Worm (Caenorhabditis elegans) whole organism, midembryonic: ENCODE measurements around the gene ZK287.4.

ENCODE experiments used
- T22C8.4 ChIP-seq: fragments of 200-800 bp; sonication (Bioruptor generic); IDR thresholded peaks from 2 replicates; pipeline ENCODE4 v1.3.6; 2022; ENCODE audit warnings: missing genetic modification characterization, missing compliant biosample characterization
- cog-1 ChIP-seq: sonication (generic microtip); optimal IDR thresholded peaks from 2 replicates; lab custom pipeline; 2016; ENCODE audit warnings: missing genetic modification characterization, missing compliant biosample characterization
- flt-1 ChIP-seq: fragments of 200-800 bp; sonication (Bioruptor generic); IDR thresholded peaks from 2 replicates; pipeline ENCODE4 v1.3.6; 2022; ENCODE audit warnings: missing genetic modification characterization, missing compliant biosample characterization
- klf-2 ChIP-seq: fragments of 200-800 bp; sonication (Bioruptor generic); conservative IDR thresholded peaks from 2 replicates; pipeline ENCODE4 v1.3.6; 2022; ENCODE audit warnings: missing genetic modification reagents, missing genetic modification characterization, missing compliant biosample characterization
- med-1 ChIP-seq: sonication (generic microtip); optimal IDR thresholded peaks from 2 replicates; lab custom pipeline; 2017; ENCODE audit warnings: missing genetic modification characterization, mild to moderate bottlenecking, missing compliant biosample characterization, antibody characterized with exemption, missing genetic modification reagents; ENCODE audit not compliant: insufficient read depth
- ref-1 ChIP-seq: fragments of 200-800 bp; sonication (Bioruptor generic); conservative IDR thresholded peaks from 2 replicates; pipeline ENCODE4 v1.3.6; 2022; ENCODE audit warnings: missing genetic modification reagents, missing genetic modification characterization, missing compliant biosample characterization
- tab-1 ChIP-seq: fragments of 200-800 bp; sonication (Bioruptor generic); IDR thresholded peaks from 2 replicates; pipeline ENCODE4 v1.3.6; 2022; ENCODE audit warnings: missing genetic modification characterization, missing compliant biosample characterization
- ztf-23 ChIP-seq: fragments of 200-800 bp; sonication (Bioruptor generic); IDR thresholded peaks from 2 replicates; pipeline ENCODE4 v1.3.6; 2022; ENCODE audit warnings: missing genetic modification reagents, missing genetic modification characterization, missing compliant biosample characterization

DNA sequence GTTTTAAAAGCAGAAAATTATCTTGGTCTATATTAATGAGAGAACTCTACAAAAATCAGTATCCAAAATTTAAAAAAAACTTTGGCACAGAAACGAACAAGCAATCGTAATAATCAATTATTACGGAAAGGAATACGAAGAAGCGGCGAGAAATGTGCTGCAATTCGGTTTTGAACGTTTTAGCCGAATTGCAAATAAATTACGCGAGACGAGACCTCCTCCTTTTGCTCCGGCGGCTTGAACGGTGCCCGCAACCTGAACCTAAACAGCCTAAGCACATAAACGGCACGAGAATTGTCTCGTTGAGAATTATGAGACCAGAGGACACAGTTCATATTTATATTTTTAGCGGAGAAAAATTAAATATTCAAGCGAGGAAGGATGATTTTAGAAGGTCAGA is 3.9 kb upstream of the ZK287.4 start:
- TF ChIP-seq med-1 (GFP tag; lab: Kevin White, UChicago) (no peak), flt-1 (GFP tag; lab: Robert Waterston, UW) (no peak), ref-1 (GFP tag; lab: Robert Waterston, UW) (no peak), T22C8.4 (GFP tag; lab: Robert Waterston, UW) (no peak), cog-1 (tag; lab: Kevin White, UChicago) (no peak), tab-1 (GFP tag; lab: Robert Waterston, UW) (no peak), ztf-23 (GFP tag; lab: Robert Waterston, UW) (no peak), klf-2 (no peak)
